Fruit fly (Drosophila melanogaster) whole organism, adult: ENCODE measurements around the gene CG14689.
A peak's percentile ranks its signal among the peaks of the same experiment; 100 is the strongest.

ENCODE experiments used
- CG11617 ChIP-seq: fragments of 200-800 bp; sonication (Bioruptor generic); optimal IDR thresholded peaks from 2 replicates; lab custom pipeline; 2017; ENCODE audit warnings: mild to moderate bottlenecking, missing biosample characterization, missing genetic modification reagents, missing genetic modification characterization
- CG12768 ChIP-seq: fragments of 200-800 bp; sonication (Bioruptor generic); optimal IDR thresholded peaks from 2 replicates; lab custom pipeline; 2017; ENCODE audit warnings: missing biosample characterization, missing genetic modification characterization, mild to moderate bottlenecking, moderate library complexity, missing genetic modification reagents
- CG14711 ChIP-seq: fragments of 200-800 bp; sonication (Bioruptor generic); optimal IDR thresholded peaks from 2 replicates; lab custom pipeline; 2018; ENCODE audit warnings: missing biosample characterization, mild to moderate bottlenecking, missing genetic modification characterization, moderate library complexity
- CG1620 ChIP-seq: fragments of 200-800 bp; sonication (Bioruptor generic); optimal IDR thresholded peaks from 2 replicates; lab custom pipeline; 2016; ENCODE audit warnings: missing biosample characterization, missing genetic modification characterization
- CG33017 ChIP-seq: fragments of 200-800 bp; sonication (Bioruptor generic); optimal IDR thresholded peaks from 2 replicates; lab custom pipeline; 2018; ENCODE audit warnings: missing biosample characterization, mild to moderate bottlenecking, missing genetic modification characterization, moderate library complexity
- CG5204 ChIP-seq: fragments of 200-800 bp; sonication (Bioruptor generic); optimal IDR thresholded peaks from 2 replicates; lab custom pipeline; 2016; ENCODE audit warnings: missing biosample characterization, missing genetic modification characterization
- CG7045 ChIP-seq: fragments of 200-800 bp; sonication (Bioruptor generic); optimal IDR thresholded peaks from 2 replicates; lab custom pipeline; 2017; ENCODE audit warnings: missing biosample characterization, mild to moderate bottlenecking, missing genetic modification characterization
- CG7101 ChIP-seq: fragments of 200-800 bp; sonication (Bioruptor generic); optimal IDR thresholded peaks from 2 replicates; lab custom pipeline; 2018; ENCODE audit warnings: missing biosample characterization, mild to moderate bottlenecking, missing genetic modification characterization, moderate library complexity
- Clk ChIP-seq: fragments of 200-800 bp; sonication (Bioruptor generic); optimal IDR thresholded peaks from 2 replicates; lab custom pipeline; 2017; ENCODE audit warnings: missing biosample characterization, missing genetic modification characterization
- Crg-1 ChIP-seq: fragments of 200-800 bp; sonication (Bioruptor generic); optimal IDR thresholded peaks from 2 replicates; lab custom pipeline; 2016; ENCODE audit warnings: missing biosample characterization, missing genetic modification characterization
- Hr96 ChIP-seq: fragments of 200-800 bp; sonication (Bioruptor generic); optimal IDR thresholded peaks from 2 replicates; lab custom pipeline; 2016; ENCODE audit warnings: missing biosample characterization, missing genetic modification characterization
- Mnt ChIP-seq: fragments of 200-800 bp; sonication (Bioruptor generic); optimal IDR thresholded peaks from 2 replicates; lab custom pipeline; 2016; ENCODE audit warnings: missing biosample characterization, mild to moderate bottlenecking, missing genetic modification characterization
- bab1 ChIP-seq: fragments of 200-800 bp; sonication (Bioruptor generic); optimal IDR thresholded peaks from 3 replicates; lab custom pipeline; 2019; ENCODE audit warnings: missing biosample characterization, mild to moderate bottlenecking, missing genetic modification characterization, moderate library complexity
- cic ChIP-seq: fragments of 200-800 bp; sonication (Bioruptor generic); optimal IDR thresholded peaks from 2 replicates; lab custom pipeline; 2017; ENCODE audit warnings: missing biosample characterization, mild to moderate bottlenecking, missing genetic modification characterization, moderate library complexity
- cnc ChIP-seq, 2 experiments: fragments of >200 bp; optimal IDR thresholded peaks; 2 replicates each; lab custom pipeline; 2017
- kay ChIP-seq: fragments of 200-800 bp; sonication (Bioruptor generic); peaks from one replicate; lab custom pipeline; 2016; ENCODE audit warnings: missing biosample characterization, missing genetic modification characterization, borderline replicate concordance
- ovo ChIP-seq: fragments of 200-800 bp; sonication (Bioruptor generic); optimal IDR thresholded peaks from 2 replicates; lab custom pipeline; 2016; ENCODE audit warnings: missing biosample characterization, missing genetic modification characterization
- pad ChIP-seq: fragments of 200-800 bp; sonication (Bioruptor generic); optimal IDR thresholded peaks from 3 replicates; lab custom pipeline; 2017; ENCODE audit warnings: missing biosample characterization, missing genetic modification characterization, mild to moderate bottlenecking, moderate library complexity, missing genetic modification reagents
- tj ChIP-seq: fragments of 200-800 bp; sonication (Bioruptor generic); optimal IDR thresholded peaks from 3 replicates; lab custom pipeline; 2017; ENCODE audit warnings: missing biosample characterization, mild to moderate bottlenecking, missing genetic modification characterization, moderate library complexity
- toe ChIP-seq: fragments of 200-800 bp; sonication (Bioruptor generic); optimal IDR thresholded peaks from 2 replicates; lab custom pipeline; 2016; ENCODE audit warnings: missing biosample characterization, missing genetic modification characterization

CG14689 gene

dm6 chr3R:10678935-10679565 lies 32.0 kb downstream of the CG14689 start:
- TF ChIP-seq cic (GFP tag; lab: Kevin White, UChicago) = peak; percentile 78
- TF ChIP-seq toe (GFP tag; lab: Kevin White, UChicago) = peak; percentile 48
- no peak for TF ChIP-seq cnc (optimal IDR thresholded peaks at IDR 0.05; lab: Kevin White, UChicago)
- no peak for TF ChIP-seq Crg-1 (GFP tag; lab: Kevin White, UChicago)
- no peak for TF ChIP-seq pad (GFP tag; lab: Kevin White, UChicago)
- peak; percentile 73 for TF ChIP-seq CG33017
- TF ChIP-seq kay = no peak
- peak; percentile 6 for TF ChIP-seq CG12768 (GFP tag; lab: Kevin White, UChicago)
- peak; percentile 46 for TF ChIP-seq CG1620
- peak; percentile 59 for TF ChIP-seq CG5204
- TF ChIP-seq bab1 (GFP tag; lab: Kevin White, UChicago) = peak; percentile 20
- TF ChIP-seq CG7101 (tag; lab: Kevin White, UChicago) = peak; percentile 77
- TF ChIP-seq Clk (GFP tag; lab: Kevin White, UChicago) = no peak
- peak; percentile 58 for TF ChIP-seq CG7045 (GFP tag; lab: Kevin White, UChicago)
- peak; percentile 26 for TF ChIP-seq tj (GFP tag; lab: Kevin White, UChicago)
- TF ChIP-seq Hr96 = peak; percentile 17
- TF ChIP-seq Mnt (GFP tag; lab: Kevin White, UChicago) = peak; percentile 13
- peak; percentile 52 for TF ChIP-seq CG14711 (tag; lab: Kevin White, UChicago)
- TF ChIP-seq CG11617 = peak; percentile 54
- TF ChIP-seq ovo (GFP tag; lab: Kevin White, UChicago) = no peak

dm6 chr3R:10677245-10677902 lies 33.7 kb downstream of the CG14689 start, which contains the start of gene CG6465:
Gene CG6465, minus strand, starts transcription at chr3R:10677251.
- TF ChIP-seq CG14711 (tag; lab: Kevin White, UChicago) (no peak), cnc (optimal IDR thresholded peaks at IDR 0.05; lab: Kevin White, UChicago) (no peak), CG33017 (peak; percentile 32), pad (GFP tag; lab: Kevin White, UChicago) (peak; percentile 54), ovo (GFP tag; lab: Kevin White, UChicago) (no peak), tj (GFP tag; lab: Kevin White, UChicago) (no peak), toe (GFP tag; lab: Kevin White, UChicago) (no peak), CG12768 (GFP tag; lab: Kevin White, UChicago) (peak; percentile 37), Crg-1 (GFP tag; lab: Kevin White, UChicago) (no peak), CG7101 (tag; lab: Kevin White, UChicago) (no peak), Mnt (GFP tag; lab: Kevin White, UChicago) (no peak), CG5204 (no peak), Clk (GFP tag; lab: Kevin White, UChicago) (no peak), CG7045 (GFP tag; lab: Kevin White, UChicago) (no peak), CG11617 (no peak), bab1 (GFP tag; lab: Kevin White, UChicago) (no peak), cic (GFP tag; lab: Kevin White, UChicago) (peak; percentile 63), Hr96 (no peak), kay (peak; percentile 70), CG1620 (no peak)

- peak; percentile 43 for TF ChIP-seq CG1620
- TF ChIP-seq bab1 (GFP tag; lab: Kevin White, UChicago) = peak; percentile 56
- peak; percentile 20 for TF ChIP-seq CG14711 (tag; lab: Kevin White, UChicago)
- no peak for TF ChIP-seq ovo (GFP tag; lab: Kevin White, UChicago)
- TF ChIP-seq Crg-1 (GFP tag; lab: Kevin White, UChicago) = peak; percentile 25
- no peak for TF ChIP-seq cic (GFP tag; lab: Kevin White, UChicago)
Observed at dm6 chr3R:10675101-10675500, 35.9 kb downstream of the CG14689 start.

dm6 chr3R:10673571-10673970 lies 37.5 kb downstream of the CG14689 start:
- TF ChIP-seq Clk (GFP tag; lab: Kevin White, UChicago) (no peak), CG33017 (no peak), Hr96 (no peak), CG11617 (no peak), CG5204 (no peak), CG14711 (tag; lab: Kevin White, UChicago) (no peak), CG7045 (GFP tag; lab: Kevin White, UChicago) (no peak), pad (GFP tag; lab: Kevin White, UChicago) (no peak), CG1620 (no peak), CG12768 (GFP tag; lab: Kevin White, UChicago) (no peak), cnc (optimal IDR thresholded peaks at IDR 0.05; lab: Kevin White, UChicago) (no peak), CG7101 (tag; lab: Kevin White, UChicago) (no peak), ovo (GFP tag; lab: Kevin White, UChicago) (no peak), Mnt (GFP tag; lab: Kevin White, UChicago) (no peak)

dm6 chr3R:10672680-10673079 lies 38.4 kb downstream of the CG14689 start:
- TF ChIP-seq tj (GFP tag; lab: Kevin White, UChicago) = no peak
- TF ChIP-seq CG7101 (tag; lab: Kevin White, UChicago) = no peak
- TF ChIP-seq cnc (optimal IDR thresholded peaks at IDR 0.05; lab: Kevin White, UChicago) = no peak
- TF ChIP-seq CG5204 = no peak
- no peak for TF ChIP-seq Clk (GFP tag; lab: Kevin White, UChicago)
- TF ChIP-seq ovo (GFP tag; lab: Kevin White, UChicago) = no peak
- no peak for TF ChIP-seq bab1 (GFP tag; lab: Kevin White, UChicago)
- TF ChIP-seq kay = no peak
- no peak for TF ChIP-seq cic (GFP tag; lab: Kevin White, UChicago)
- TF ChIP-seq CG11617 = no peak
- TF ChIP-seq Crg-1 (GFP tag; lab: Kevin White, UChicago) = no peak
- TF ChIP-seq Mnt (GFP tag; lab: Kevin White, UChicago) = no peak
- TF ChIP-seq CG12768 (GFP tag; lab: Kevin White, UChicago) = no peak
- TF ChIP-seq CG7045 (GFP tag; lab: Kevin White, UChicago) = no peak
- no peak for TF ChIP-seq pad (GFP tag; lab: Kevin White, UChicago)
- TF ChIP-seq CG14711 (tag; lab: Kevin White, UChicago) = no peak
- no peak for TF ChIP-seq CG33017
- no peak for TF ChIP-seq Hr96
- no peak for TF ChIP-seq toe (GFP tag; lab: Kevin White, UChicago)
